Worm (Caenorhabditis elegans) whole organism, L4 larva: ENCODE data around the gene F41G3.6.
A peak's percentile ranks its signal among the peaks of the same experiment; 100 is the strongest.

Source experiments
- F10B5.3 ChIP-seq: sonication (generic microtip); optimal IDR thresholded peaks from 2 replicates; lab custom pipeline; 2016; ENCODE audit warnings: mild to moderate bottlenecking, missing genetic modification characterization, missing compliant biosample characterization
- F44E2.7 ChIP-seq: fragments of 200-800 bp; sonication (Bioruptor generic); IDR thresholded peaks from 2 replicates; pipeline ENCODE4 v2.1.2; 2022; ENCODE audit warnings: missing genetic modification characterization, missing compliant biosample characterization
- F49E8.2 ChIP-seq: sonication (generic microtip); optimal IDR thresholded peaks from 2 replicates; lab custom pipeline; 2016; ENCODE audit warnings: missing compliant biosample characterization, mild to moderate bottlenecking, missing genetic modification characterization, borderline replicate concordance
- Y5F2A.4 ChIP-seq: fragments of 200-800 bp; sonication (Bioruptor generic); optimal IDR thresholded peaks from 2 replicates; lab custom pipeline; 2018; ENCODE audit warnings: mild to moderate bottlenecking, missing genetic modification characterization, missing compliant biosample characterization
- Y75B8A.6 ChIP-seq: fragments of 200-800 bp; sonication (Bioruptor generic); IDR thresholded peaks from 2 replicates; pipeline ENCODE4 v1.3.6; 2022; ENCODE audit warnings: missing genetic modification reagents, missing genetic modification characterization, missing compliant biosample characterization
- ZK337.2 ChIP-seq: fragments of 200-800 bp; sonication (Bioruptor generic); IDR thresholded peaks from 2 replicates; pipeline ENCODE4 v1.3.6; 2022; ENCODE audit warnings: missing genetic modification reagents, missing genetic modification characterization, missing compliant biosample characterization
- ZK546.5 ChIP-seq, 2 experiments: sonication (generic microtip); optimal IDR thresholded peaks; 2 replicates each; lab custom pipeline; 2017; ENCODE audit warnings: missing biosample characterization in 2 of 2, missing genetic modification characterization in 2 of 2
- aha-1 ChIP-seq: fragments of 150-350 bp; peaks from one replicate; lab custom pipeline; 2014; ENCODE audit warnings: missing biosample characterization, missing genetic modification characterization
- aly-2 ChIP-seq: sonication (generic microtip); optimal IDR thresholded peaks from 2 replicates; lab custom pipeline; 2018; ENCODE audit warnings: missing biosample characterization, missing genetic modification characterization
- arid-1 ChIP-seq: fragments of 200-800 bp; sonication (Bioruptor generic); conservative IDR thresholded peaks from 2 replicates; pipeline ENCODE4 v1.3.6; 2022; ENCODE audit warnings: missing genetic modification reagents, missing genetic modification characterization, missing compliant biosample characterization
- ceh-20 ChIP-seq: fragments of 200-800 bp; sonication (Bioruptor generic); IDR thresholded peaks from 2 replicates; pipeline ENCODE4 v1.3.6; 2022; ENCODE audit warnings: missing genetic modification reagents, missing genetic modification characterization, missing compliant biosample characterization
- ceh-28 ChIP-seq: fragments of 150-350 bp; optimal IDR thresholded peaks from 2 replicates; lab custom pipeline; 2014; ENCODE audit warnings: missing biosample characterization, missing genetic modification reagents, missing genetic modification characterization
- ceh-62 ChIP-seq: sonication (generic microtip); optimal IDR thresholded peaks from 2 replicates; lab custom pipeline; 2017; ENCODE audit warnings: missing biosample characterization, missing genetic modification characterization
- ceh-82 ChIP-seq: sonication (generic microtip); optimal IDR thresholded peaks from 2 replicates; lab custom pipeline; 2017; ENCODE audit warnings: missing biosample characterization, missing genetic modification characterization
- ces-1 ChIP-seq: fragments of 150-350 bp; sonication (generic microtip); optimal IDR thresholded peaks from 4 replicates; lab custom pipeline; 2014; ENCODE audit warnings: missing biosample characterization, missing genetic modification reagents, missing genetic modification characterization
- ctbp-1 ChIP-seq: fragments of 200-800 bp; sonication (Bioruptor generic); IDR thresholded peaks from 2 replicates; pipeline ENCODE4 v1.3.6; 2022; ENCODE audit warnings: missing genetic modification reagents, missing genetic modification characterization, missing compliant biosample characterization
- daf-12 ChIP-seq: fragments of 150-350 bp; optimal IDR thresholded peaks from 2 replicates; lab custom pipeline; 2014; ENCODE audit warnings: missing biosample characterization, missing genetic modification reagents, missing genetic modification characterization
- dmd-6 ChIP-seq: fragments of 200-800 bp; sonication (Bioruptor generic); IDR thresholded peaks from 2 replicates; pipeline ENCODE4 v1.3.6; 2022; ENCODE audit warnings: missing genetic modification reagents, missing genetic modification characterization, missing compliant biosample characterization
- dmd-8 ChIP-seq: fragments of 200-800 bp; sonication (Bioruptor generic); IDR thresholded peaks from 2 replicates; pipeline ENCODE4 v1.3.6; 2022; ENCODE audit warnings: missing genetic modification characterization, missing compliant biosample characterization
- dmd-9 ChIP-seq: fragments of 200-800 bp; sonication (Bioruptor generic); IDR thresholded peaks from 2 replicates; pipeline ENCODE4 v1.3.6; 2022; ENCODE audit warnings: missing genetic modification reagents, missing genetic modification characterization, missing compliant biosample characterization
- duxl-1 ChIP-seq: sonication (generic microtip); optimal IDR thresholded peaks from 2 replicates; lab custom pipeline; 2016; ENCODE audit warnings: mild to moderate bottlenecking, missing genetic modification characterization, moderate library complexity, missing compliant biosample characterization; ENCODE audit not compliant: poor library complexity
- egl-27 ChIP-seq: sonication (generic microtip); optimal IDR thresholded peaks from 3 replicates; lab custom pipeline; 2017; ENCODE audit warnings: missing biosample characterization, missing genetic modification reagents, missing genetic modification characterization
- egl-43 ChIP-seq: fragments of 200-800 bp; sonication (Bioruptor generic); IDR thresholded peaks from 2 replicates; pipeline ENCODE4 v1.3.6; 2022; ENCODE audit warnings: missing genetic modification reagents, missing genetic modification characterization, missing compliant biosample characterization
- fkh-10 ChIP-seq: fragments of 150-350 bp; optimal IDR thresholded peaks from 2 replicates; lab custom pipeline; 2014; ENCODE audit warnings: missing biosample characterization, missing genetic modification reagents, missing genetic modification characterization
- hlh-11 ChIP-seq: fragments of 200-800 bp; sonication (Bioruptor generic); optimal IDR thresholded peaks from 2 replicates; lab custom pipeline; 2018; ENCODE audit warnings: mild to moderate bottlenecking, missing genetic modification characterization, missing compliant biosample characterization
- hlh-30 ChIP-seq: sonication (generic microtip); optimal IDR thresholded peaks from 2 replicates; lab custom pipeline; 2017; ENCODE audit warnings: antibody characterized with exemption, mild to moderate bottlenecking, missing genetic modification characterization, missing compliant biosample characterization; ENCODE audit not compliant: insufficient read depth
- lim-7 ChIP-seq: fragments of 200-800 bp; sonication (Bioruptor generic); IDR thresholded peaks from 2 replicates; pipeline ENCODE4 v1.3.6; 2022; ENCODE audit warnings: missing genetic modification characterization, missing compliant biosample characterization
- lin-1 ChIP-seq: fragments of 200-800 bp; sonication (Bioruptor generic); IDR thresholded peaks from 2 replicates; pipeline ENCODE4 v1.3.6; 2022; ENCODE audit warnings: missing genetic modification reagents, missing genetic modification characterization, missing compliant biosample characterization
- lin-13 ChIP-seq: fragments of 150-350 bp; optimal IDR thresholded peaks from 2 replicates; lab custom pipeline; 2014; ENCODE audit warnings: missing biosample characterization, missing genetic modification reagents, missing genetic modification characterization
- lin-29 ChIP-seq: fragments of 200-800 bp; sonication (Bioruptor generic); IDR thresholded peaks from 2 replicates; pipeline ENCODE4 v1.3.6; 2022; ENCODE audit warnings: missing genetic modification reagents, missing genetic modification characterization, missing compliant biosample characterization
- lin-38 ChIP-seq: fragments of 200-800 bp; sonication (Bioruptor generic); IDR thresholded peaks from 2 replicates; pipeline ENCODE4 v1.3.6; 2022; ENCODE audit warnings: missing genetic modification reagents, missing genetic modification characterization, missing compliant biosample characterization
- lsy-2 ChIP-seq, 2 experiments: fragments of 150-350 bp in 1 of 2; sonication (generic microtip) in 1 of 2; optimal IDR thresholded peaks; 2 replicates each; lab custom pipeline; 2014 to 2017; ENCODE audit warnings: missing biosample characterization in 2 of 2, missing genetic modification characterization in 2 of 2
- mxl-2 ChIP-seq: fragments of 200-800 bp; sonication (Bioruptor generic); conservative IDR thresholded peaks from 2 replicates; pipeline ENCODE4 v1.3.6; 2022; ENCODE audit warnings: missing genetic modification reagents, missing genetic modification characterization, missing compliant biosample characterization
- mxl-3 ChIP-seq: fragments of 200-800 bp; sonication (Bioruptor generic); optimal IDR thresholded peaks from 2 replicates; lab custom pipeline; 2018; ENCODE audit warnings: mild to moderate bottlenecking, missing genetic modification characterization, missing compliant biosample characterization
- nhr-11 ChIP-seq: fragments of 150-350 bp; optimal IDR thresholded peaks from 2 replicates; lab custom pipeline; 2014; ENCODE audit warnings: missing biosample characterization, missing genetic modification characterization
- nhr-111 ChIP-seq: fragments of 200-800 bp; sonication (Bioruptor generic); optimal IDR thresholded peaks from 2 replicates; lab custom pipeline; 2018; ENCODE audit warnings: mild to moderate bottlenecking, missing genetic modification characterization, missing compliant biosample characterization
- nhr-237 ChIP-seq: sonication (generic microtip); optimal IDR thresholded peaks from 2 replicates; lab custom pipeline; 2017; ENCODE audit warnings: missing biosample characterization, missing genetic modification characterization
- nhr-28 ChIP-seq: fragments of 150-350 bp; optimal IDR thresholded peaks from 2 replicates; lab custom pipeline; 2014; ENCODE audit warnings: missing biosample characterization, missing genetic modification characterization
- nhr-48 ChIP-seq: sonication (generic microtip); optimal IDR thresholded peaks from 2 replicates; lab custom pipeline; 2016; ENCODE audit warnings: mild to moderate bottlenecking, missing genetic modification characterization, missing compliant biosample characterization
- nhr-77 ChIP-seq: fragments of 150-350 bp; optimal IDR thresholded peaks from 2 replicates; lab custom pipeline; 2014; ENCODE audit warnings: missing biosample characterization, missing genetic modification characterization
- php-3 ChIP-seq: fragments of 200-800 bp; sonication (Bioruptor generic); IDR thresholded peaks from 2 replicates; pipeline ENCODE4 v1.3.6; 2022; ENCODE audit warnings: missing genetic modification reagents, missing genetic modification characterization, missing compliant biosample characterization
- pqm-1 ChIP-seq: sonication (generic microtip); optimal IDR thresholded peaks from 2 replicates; lab custom pipeline; 2017; ENCODE audit warnings: missing biosample characterization, missing genetic modification characterization
- saeg-2 ChIP-seq: fragments of 200-800 bp; sonication (Bioruptor generic); IDR thresholded peaks from 2 replicates; pipeline ENCODE4 v1.3.6; 2022; ENCODE audit warnings: missing genetic modification reagents, missing genetic modification characterization, missing compliant biosample characterization
- sdz-12 ChIP-seq: fragments of 200-800 bp; sonication (Bioruptor generic); optimal IDR thresholded peaks from 2 replicates; lab custom pipeline; 2018; ENCODE audit warnings: mild to moderate bottlenecking, missing genetic modification characterization, missing compliant biosample characterization
- spr-1 ChIP-seq: sonication (generic microtip); optimal IDR thresholded peaks from 2 replicates; lab custom pipeline; 2016; ENCODE audit warnings: mild to moderate bottlenecking, missing genetic modification characterization, missing compliant biosample characterization
- spr-3 ChIP-seq: fragments of 200-800 bp; sonication (Bioruptor generic); optimal IDR thresholded peaks from 2 replicates; lab custom pipeline; 2018; ENCODE audit warnings: mild to moderate bottlenecking, missing genetic modification characterization, missing compliant biosample characterization
- tag-97 ChIP-seq: fragments of 200-800 bp; sonication (Bioruptor generic); IDR thresholded peaks from 2 replicates; pipeline ENCODE4 v1.3.6; 2022; ENCODE audit warnings: missing genetic modification characterization, missing compliant biosample characterization
- unc-130 ChIP-seq: sonication (generic microtip); optimal IDR thresholded peaks from 2 replicates; lab custom pipeline; 2016; ENCODE audit warnings: missing genetic modification reagents, missing genetic modification characterization, missing compliant biosample characterization
- unc-39 ChIP-seq: sonication (generic microtip); optimal IDR thresholded peaks from 2 replicates; lab custom pipeline; 2017; ENCODE audit warnings: missing biosample characterization, missing genetic modification characterization
- unc-62 ChIP-seq, 3 experiments: fragments of 150-350 bp in 1 of 3; sonication (generic microtip); optimal IDR thresholded peaks in 2 of 3; peaks in 1 of 3; 1 replicate in 1 of 3; 2 replicates in 2 of 3; lab custom pipeline; 2014 to 2017; ENCODE audit warnings: missing biosample characterization in 3 of 3, missing genetic modification characterization in 3 of 3, missing genetic modification reagents in 3 of 3, missing genotype in 1 of 3
- zag-1 ChIP-seq: fragments of 150-350 bp; optimal IDR thresholded peaks from 2 replicates; lab custom pipeline; 2014; ENCODE audit warnings: missing biosample characterization, missing genetic modification characterization
- zip-2 ChIP-seq: fragments of 150-350 bp; optimal IDR thresholded peaks from 2 replicates; lab custom pipeline; 2014; ENCODE audit warnings: missing biosample characterization, missing genetic modification characterization

F41G3.6 gene

ce11 chrII:6701497-6701896, 41.2 kb upstream of the F41G3.6 start, which contains the start of gene C18H9.6:
Gene C18H9.6, minus strand, starts transcription at chrII:6701625.
- TF ChIP-seq ctbp-1 (no peak), lin-29 (GFP tag; lab: Robert Waterston, UW) (no peak), nhr-237 (tag; lab: Kevin White, UChicago) (no peak), aly-2 (tag; lab: Kevin White, UChicago) (no peak), duxl-1 (tag; lab: Kevin White, UChicago) (no peak), lim-7 (no peak), sdz-12 (no peak), F44E2.7 (no peak), unc-130 (GFP tag; lab: Kevin White, UChicago) (no peak), ceh-82 (tag; lab: Kevin White, UChicago) (no peak), ceh-28 (tag; lab: Kevin White, UChicago) (no peak), ceh-62 (no peak), ZK546.5 (tag; optimal IDR thresholded peaks at IDR 0.05; lab: Kevin White, UChicago) (no peak), lin-38 (GFP tag; lab: Robert Waterston, UW) (no peak), dmd-8 (GFP tag; lab: Robert Waterston, UW) (no peak), aha-1 (tag; lab: Kevin White, UChicago) (no peak), unc-39 (tag; lab: Kevin White, UChicago) (no peak), arid-1 (GFP tag; lab: Robert Waterston, UW) (no peak), Y75B8A.6 (GFP tag; lab: Robert Waterston, UW) (no peak), unc-62 (GFP tag; optimal IDR thresholded peaks at IDR 0.05 in 1 of 2; lab: Kevin White, UChicago) (no peak), unc-62 (tag; optimal IDR thresholded peaks at IDR 0.05; lab: Kevin White, UChicago) (no peak), tag-97 (no peak), nhr-48 (tag; lab: Kevin White, UChicago) (peak; percentile 57), mxl-3 (no peak), ceh-20 (GFP tag; lab: Robert Waterston, UW) (no peak), php-3 (GFP tag; lab: Robert Waterston, UW) (peak; percentile 79), spr-1 (tag; lab: Kevin White, UChicago) (no peak), nhr-28 (tag; lab: Kevin White, UChicago) (peak; percentile 83), F49E8.2 (tag; lab: Kevin White, UChicago) (no peak), nhr-11 (tag; lab: Kevin White, UChicago) (no peak), spr-3 (no peak), fkh-10 (GFP tag; lab: Kevin White, UChicago) (no peak), mxl-2 (GFP tag; lab: Robert Waterston, UW) (no peak), zip-2 (no peak), Y5F2A.4 (no peak), dmd-9 (GFP tag; lab: Robert Waterston, UW) (no peak), hlh-11 (peak; percentile 58), daf-12 (tag; lab: Kevin White, UChicago) (no peak), lsy-2 (tag; optimal IDR thresholded peaks at IDR 0.05; lab: Kevin White, UChicago) (no peak), F10B5.3 (no peak), ZK337.2 (no peak), zag-1 (tag; lab: Kevin White, UChicago) (no peak), lin-13 (GFP tag; lab: Kevin White, UChicago) (no peak), hlh-30 (tag; lab: Kevin White, UChicago) (no peak), lin-1 (GFP tag; lab: Robert Waterston, UW) (peak; percentile 77), pqm-1 (peak; percentile 73), dmd-6 (GFP tag; lab: Robert Waterston, UW) (peak; percentile 91), nhr-77 (tag; lab: Kevin White, UChicago) (no peak), egl-27 (tag; lab: Kevin White, UChicago) (no peak), egl-43 (GFP tag; lab: Robert Waterston, UW) (no peak), ces-1 (GFP tag; lab: Kevin White, UChicago) (no peak), nhr-111 (GFP tag; lab: Kevin White, UChicago) (no peak), saeg-2 (no peak)
